Worm (Caenorhabditis elegans) whole organism, L4 larva: ENCODE data around the gene cth-1.

Source experiments
- D1046.2 ChIP-seq: fragments of 200-800 bp; sonication (Bioruptor generic); IDR thresholded peaks from 2 replicates; pipeline ENCODE4 v1.3.6; 2022; ENCODE audit warnings: missing genetic modification characterization, missing compliant biosample characterization
- F10B5.3 ChIP-seq: sonication (generic microtip); optimal IDR thresholded peaks from 2 replicates; lab custom pipeline; 2016; ENCODE audit warnings: mild to moderate bottlenecking, missing genetic modification characterization, missing compliant biosample characterization
- F37D6.2 ChIP-seq: sonication (generic microtip); optimal IDR thresholded peaks from 2 replicates; lab custom pipeline; 2016; ENCODE audit warnings: mild to moderate bottlenecking, missing genetic modification characterization, missing compliant biosample characterization
- F49E8.2 ChIP-seq: sonication (generic microtip); optimal IDR thresholded peaks from 2 replicates; lab custom pipeline; 2016; ENCODE audit warnings: missing compliant biosample characterization, mild to moderate bottlenecking, missing genetic modification characterization, borderline replicate concordance
- R02D3.7 ChIP-seq: fragments of 150-350 bp; sonication (generic microtip); optimal IDR thresholded peaks from 3 replicates; lab custom pipeline; 2014; ENCODE audit warnings: missing biosample characterization, missing genetic modification characterization
- T26A8.4 ChIP-seq: fragments of 200-800 bp; sonication (Bioruptor generic); IDR thresholded peaks from 2 replicates; pipeline ENCODE4 v1.3.6; 2022; ENCODE audit warnings: missing genetic modification characterization, missing compliant biosample characterization
- Y105C5A.15 ChIP-seq: fragments of 200-800 bp; sonication (Bioruptor generic); IDR thresholded peaks from 2 replicates; pipeline ENCODE4 v1.3.6; 2022; ENCODE audit warnings: missing genetic modification characterization, missing compliant biosample characterization
- Y48G9A.11 ChIP-seq: fragments of 200-800 bp; sonication (Bioruptor generic); IDR thresholded peaks from 2 replicates; pipeline ENCODE4 v1.3.6; 2022; ENCODE audit warnings: missing genetic modification reagents, missing genetic modification characterization, missing compliant biosample characterization
- Y75B8A.6 ChIP-seq: fragments of 200-800 bp; sonication (Bioruptor generic); IDR thresholded peaks from 2 replicates; pipeline ENCODE4 v1.3.6; 2022; ENCODE audit warnings: missing genetic modification reagents, missing genetic modification characterization, missing compliant biosample characterization
- ZK546.5 ChIP-seq, 2 experiments: sonication (generic microtip); optimal IDR thresholded peaks; 2 replicates each; lab custom pipeline; 2017; ENCODE audit warnings: missing biosample characterization in 2 of 2, missing genetic modification characterization in 2 of 2
- aha-1 ChIP-seq: fragments of 150-350 bp; peaks from one replicate; lab custom pipeline; 2014; ENCODE audit warnings: missing biosample characterization, missing genetic modification characterization
- ceh-62 ChIP-seq: sonication (generic microtip); optimal IDR thresholded peaks from 2 replicates; lab custom pipeline; 2017; ENCODE audit warnings: missing biosample characterization, missing genetic modification characterization
- ces-1 ChIP-seq: fragments of 150-350 bp; sonication (generic microtip); optimal IDR thresholded peaks from 4 replicates; lab custom pipeline; 2014; ENCODE audit warnings: missing biosample characterization, missing genetic modification reagents, missing genetic modification characterization
- cey-2 ChIP-seq: sonication (generic microtip); optimal IDR thresholded peaks from 3 replicates; lab custom pipeline; 2017; ENCODE audit warnings: missing genetic modification characterization, mild to moderate bottlenecking, missing compliant biosample characterization, antibody characterized with exemption, borderline replicate concordance; ENCODE audit not compliant: insufficient read depth
- daf-12 ChIP-seq: fragments of 150-350 bp; optimal IDR thresholded peaks from 2 replicates; lab custom pipeline; 2014; ENCODE audit warnings: missing biosample characterization, missing genetic modification reagents, missing genetic modification characterization
- daf-16 ChIP-seq, 3 experiments: sonication (generic microtip); optimal IDR thresholded peaks; 2 replicates each; lab custom pipeline; 2016 to 2017; ENCODE audit warnings: missing genetic modification characterization in 3 of 3, missing genetic modification reagents in 3 of 3, mild to moderate bottlenecking in 2 of 3, missing compliant biosample characterization in 2 of 3, missing biosample characterization in 1 of 3, moderate library complexity in 1 of 3
- daf-8 ChIP-seq: fragments of 200-800 bp; sonication (Bioruptor generic); IDR thresholded peaks from 2 replicates; pipeline ENCODE4 v1.3.6; 2022; ENCODE audit warnings: missing genetic modification characterization, missing compliant biosample characterization
- dmd-8 ChIP-seq: fragments of 200-800 bp; sonication (Bioruptor generic); IDR thresholded peaks from 2 replicates; pipeline ENCODE4 v1.3.6; 2022; ENCODE audit warnings: missing genetic modification characterization, missing compliant biosample characterization
- egl-43 ChIP-seq: fragments of 200-800 bp; sonication (Bioruptor generic); IDR thresholded peaks from 2 replicates; pipeline ENCODE4 v1.3.6; 2022; ENCODE audit warnings: missing genetic modification reagents, missing genetic modification characterization, missing compliant biosample characterization
- hlh-11 ChIP-seq: fragments of 200-800 bp; sonication (Bioruptor generic); optimal IDR thresholded peaks from 2 replicates; lab custom pipeline; 2018; ENCODE audit warnings: mild to moderate bottlenecking, missing genetic modification characterization, missing compliant biosample characterization
- lim-7 ChIP-seq: fragments of 200-800 bp; sonication (Bioruptor generic); IDR thresholded peaks from 2 replicates; pipeline ENCODE4 v1.3.6; 2022; ENCODE audit warnings: missing genetic modification characterization, missing compliant biosample characterization
- lin-38 ChIP-seq: fragments of 200-800 bp; sonication (Bioruptor generic); IDR thresholded peaks from 2 replicates; pipeline ENCODE4 v1.3.6; 2022; ENCODE audit warnings: missing genetic modification reagents, missing genetic modification characterization, missing compliant biosample characterization
- lin-39 ChIP-seq: fragments of 150-350 bp; optimal IDR thresholded peaks from 2 replicates; lab custom pipeline; 2014; ENCODE audit warnings: missing biosample characterization, missing genetic modification reagents, missing genetic modification characterization
- lir-3 ChIP-seq: sonication (generic microtip); optimal IDR thresholded peaks from 2 replicates; lab custom pipeline; 2016; ENCODE audit warnings: mild to moderate bottlenecking, missing genetic modification characterization, missing compliant biosample characterization
- mxl-3 ChIP-seq: fragments of 200-800 bp; sonication (Bioruptor generic); optimal IDR thresholded peaks from 2 replicates; lab custom pipeline; 2018; ENCODE audit warnings: mild to moderate bottlenecking, missing genetic modification characterization, missing compliant biosample characterization
- nhr-111 ChIP-seq: fragments of 200-800 bp; sonication (Bioruptor generic); optimal IDR thresholded peaks from 2 replicates; lab custom pipeline; 2018; ENCODE audit warnings: mild to moderate bottlenecking, missing genetic modification characterization, missing compliant biosample characterization
- nhr-6 ChIP-seq: fragments of 150-350 bp; optimal IDR thresholded peaks from 2 replicates; lab custom pipeline; 2014; ENCODE audit warnings: missing biosample characterization, missing genetic modification characterization
- nhr-76 ChIP-seq: fragments of 150-350 bp; optimal IDR thresholded peaks from 2 replicates; lab custom pipeline; 2014; ENCODE audit warnings: missing biosample characterization, missing genetic modification characterization
- spr-3 ChIP-seq: fragments of 200-800 bp; sonication (Bioruptor generic); optimal IDR thresholded peaks from 2 replicates; lab custom pipeline; 2018; ENCODE audit warnings: mild to moderate bottlenecking, missing genetic modification characterization, missing compliant biosample characterization
- tra-1 ChIP-seq: fragments of 200-800 bp; sonication (Bioruptor generic); IDR thresholded peaks from 2 replicates; pipeline ENCODE4 v1.3.6; 2022; ENCODE audit warnings: missing genetic modification reagents, missing genetic modification characterization, missing compliant biosample characterization
- unc-130 ChIP-seq: sonication (generic microtip); optimal IDR thresholded peaks from 2 replicates; lab custom pipeline; 2016; ENCODE audit warnings: missing genetic modification reagents, missing genetic modification characterization, missing compliant biosample characterization
- unc-62 ChIP-seq, 3 experiments: fragments of 150-350 bp in 1 of 3; sonication (generic microtip); optimal IDR thresholded peaks in 2 of 3; peaks in 1 of 3; 1 replicate in 1 of 3; 2 replicates in 2 of 3; lab custom pipeline; 2014 to 2017; ENCODE audit warnings: missing biosample characterization in 3 of 3, missing genetic modification characterization in 3 of 3, missing genetic modification reagents in 3 of 3, missing genotype in 1 of 3
- vab-7 ChIP-seq: fragments of 200-800 bp; sonication (Bioruptor generic); IDR thresholded peaks from 2 replicates; pipeline ENCODE4 v1.3.6; 2022; ENCODE audit warnings: missing genetic modification reagents, missing genetic modification characterization, missing compliant biosample characterization
- zfp-2 ChIP-seq: sonication (generic microtip); optimal IDR thresholded peaks from 2 replicates; lab custom pipeline; 2016; ENCODE audit warnings: mild to moderate bottlenecking, missing genetic modification characterization, missing compliant biosample characterization
- zip-2 ChIP-seq: fragments of 150-350 bp; optimal IDR thresholded peaks from 2 replicates; lab custom pipeline; 2014; ENCODE audit warnings: missing biosample characterization, missing genetic modification characterization

Gene cth-1

DNA sequence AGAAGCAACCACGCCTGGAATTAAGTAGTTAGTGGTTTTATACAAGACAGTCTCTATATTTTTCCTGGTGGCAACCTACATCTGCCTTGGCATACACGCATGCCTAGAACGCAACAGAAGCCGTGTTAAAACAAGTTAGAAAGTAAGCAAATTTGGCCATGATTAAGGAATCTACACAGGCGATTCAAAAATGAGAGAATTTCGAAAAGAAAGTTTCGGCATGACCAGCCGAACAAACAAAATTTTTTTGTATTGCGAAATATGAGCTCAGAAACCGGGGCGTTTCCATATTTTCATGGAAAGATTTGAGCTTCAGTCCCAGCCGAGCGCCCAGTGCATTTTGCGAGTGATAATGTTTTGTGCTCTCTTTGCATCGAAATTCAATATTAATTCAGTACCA, 40.3 kb upstream of the cth-1 start, which contains the start of gene F14H3.15:
Gene F14H3.15 (minus strand): TSS at position 101 of the 400 bp plus-strand sequence.
- no peak for TF ChIP-seq dmd-8 (GFP tag; lab: Robert Waterston, UW)
- TF ChIP-seq D1046.2: no peak
- no peak for TF ChIP-seq vab-7 (GFP tag; lab: Robert Waterston, UW)
- no peak for TF ChIP-seq daf-8
- no peak for TF ChIP-seq F49E8.2 (tag; lab: Kevin White, UChicago)
- TF ChIP-seq daf-16 (GFP tag; optimal IDR thresholded peaks at IDR 0.05; lab: Kevin White, UChicago): no peak
- no peak for TF ChIP-seq daf-16 (tag; optimal IDR thresholded peaks at IDR 0.05; lab: Kevin White, UChicago)
- no peak for TF ChIP-seq zfp-2
- no peak for TF ChIP-seq Y75B8A.6 (GFP tag; lab: Robert Waterston, UW)
- TF ChIP-seq, all 104 proteins: peak for 0

DNA sequence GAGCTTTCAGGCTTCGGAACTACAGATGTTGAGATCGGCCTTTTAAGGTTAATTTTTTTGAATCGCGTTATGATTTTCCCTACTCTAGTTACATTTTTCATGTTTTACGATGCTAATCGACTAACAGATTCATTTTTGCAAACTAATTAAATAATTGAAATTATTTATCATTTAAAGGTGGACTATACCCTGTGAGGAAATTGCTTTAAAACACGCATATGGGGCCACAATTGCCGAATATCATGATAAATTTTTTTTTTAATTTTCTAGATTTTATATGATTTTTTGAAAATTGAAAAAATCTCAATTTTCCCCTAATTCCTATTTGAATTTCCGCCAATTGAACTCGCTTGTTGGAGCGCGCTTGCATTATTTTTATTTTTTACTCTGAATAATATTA, 38.5 kb upstream of the cth-1 start, which contains the start of gene fbxa-100:
Gene fbxa-100 (minus strand): TSS at position 101 of the 400 bp plus-strand sequence.
- TF ChIP-seq ceh-62 (tag; lab: Kevin White, UChicago) (no peak), nhr-6 (no peak), aha-1 (tag; lab: Kevin White, UChicago) (peak; percentile 23), lim-7 (GFP tag; lab: Robert Waterston, UW) (no peak), spr-3 (no peak), lin-39 (tag; lab: Kevin White, UChicago) (no peak)
- TF ChIP-seq, all 104 proteins: peak for 1

DNA sequence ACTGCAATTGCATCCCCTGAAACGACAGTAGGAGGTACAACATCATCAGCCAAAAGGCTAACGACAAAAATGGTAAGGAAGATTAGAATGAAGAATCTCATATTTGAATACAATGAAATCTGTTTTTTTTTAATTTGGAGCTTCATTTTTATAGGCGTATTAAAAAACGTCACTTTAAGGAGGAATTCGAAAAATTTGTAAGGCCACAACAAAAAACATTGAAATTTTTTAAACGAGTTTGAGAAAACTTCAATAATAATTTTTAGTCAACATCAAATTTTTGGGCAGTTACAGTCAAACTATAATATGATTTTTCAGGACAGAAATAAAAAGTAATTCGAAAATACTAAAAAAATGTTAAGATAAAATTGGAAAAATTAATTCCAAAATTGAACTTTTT, 37.7 kb upstream of the cth-1 start, which contains the start of gene F14H3.14:
Gene F14H3.14 (minus strand): TSS at position 101 of the 400 bp plus-strand sequence.
- no peak for TF ChIP-seq F37D6.2 (tag; lab: Kevin White, UChicago)
- TF ChIP-seq cey-2 (tag; lab: Kevin White, UChicago): no peak
- TF ChIP-seq ces-1: no peak
- TF ChIP-seq unc-130: no peak
- TF ChIP-seq hlh-11: no peak
- TF ChIP-seq ZK546.5 (tag; optimal IDR thresholded peaks at IDR 0.05; lab: Kevin White, UChicago): no peak
- TF ChIP-seq daf-8: no peak

DNA sequence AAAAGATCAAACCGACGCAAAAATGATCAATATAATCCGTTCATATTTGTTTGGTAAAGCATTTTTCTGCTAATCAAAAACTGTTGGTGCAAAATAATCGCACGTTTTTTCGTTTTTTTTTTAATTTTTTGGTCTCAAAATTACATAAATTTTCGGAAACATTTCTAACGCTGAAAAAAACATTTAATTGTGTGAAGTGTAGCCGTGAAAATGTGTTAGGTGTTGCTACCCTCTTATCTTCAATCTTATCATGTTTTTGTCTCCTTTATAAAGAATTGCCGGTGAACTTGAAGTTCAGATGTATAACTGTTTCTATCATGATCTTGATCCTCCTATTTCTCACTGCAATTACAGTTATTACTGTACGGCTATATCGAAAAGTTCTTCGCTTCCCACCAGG, 31.5 kb upstream of the cth-1 start, which contains the start of gene cyp-35D1:
Gene cyp-35D1 (plus strand): TSS at position 301 of the 400 bp plus-strand sequence.
- no peak for TF ChIP-seq nhr-111 (GFP tag; lab: Kevin White, UChicago)
- no peak for TF ChIP-seq lin-39 (tag; lab: Kevin White, UChicago)
- no peak for TF ChIP-seq lin-38 (GFP tag; lab: Robert Waterston, UW)
- TF ChIP-seq R02D3.7: no peak
- TF ChIP-seq nhr-76 (tag; lab: Kevin White, UChicago): no peak
- TF ChIP-seq D1046.2: no peak
- TF ChIP-seq Y48G9A.11 (GFP tag; lab: Robert Waterston, UW): no peak
- TF ChIP-seq tra-1 (GFP tag; lab: Robert Waterston, UW): no peak
- TF ChIP-seq Y105C5A.15 (GFP tag; lab: Robert Waterston, UW): no peak
- TF ChIP-seq unc-62 (GFP tag; optimal IDR thresholded peaks at IDR 0.05 in 1 of 2; lab: Kevin White, UChicago): no peak
- TF ChIP-seq unc-62 (tag; optimal IDR thresholded peaks at IDR 0.05; lab: Kevin White, UChicago): no peak
- TF ChIP-seq T26A8.4 (GFP tag; lab: Robert Waterston, UW): no peak
- TF ChIP-seq mxl-3 (GFP tag; lab: Kevin White, UChicago): no peak
- no peak for TF ChIP-seq egl-43 (GFP tag; lab: Robert Waterston, UW)
- TF ChIP-seq nhr-6: no peak
- no peak for TF ChIP-seq F37D6.2 (tag; lab: Kevin White, UChicago)
- no peak for TF ChIP-seq ces-1
- no peak for TF ChIP-seq lir-3
- TF ChIP-seq F10B5.3: no peak
- TF ChIP-seq daf-12 (tag; lab: Kevin White, UChicago): no peak
- no peak for TF ChIP-seq zip-2 (tag; lab: Kevin White, UChicago)
